Worm (Caenorhabditis elegans) whole organism, L2 larva: ENCODE results near the gene C50C3.12.

Experiments
- F13H6.1 ChIP-seq: sonication (generic microtip); optimal IDR thresholded peaks from 2 replicates; lab custom pipeline; 2016; ENCODE audit warnings: missing genetic modification characterization, missing compliant biosample characterization
- Y55F3AM.14 ChIP-seq: fragments of 200-800 bp; sonication (Bioruptor generic); optimal IDR thresholded peaks from 2 replicates; lab custom pipeline; 2018; ENCODE audit warnings: mild to moderate bottlenecking, missing genetic modification characterization, missing compliant biosample characterization
- ZK546.5 ChIP-seq: sonication (generic microtip); optimal IDR thresholded peaks from 2 replicates; lab custom pipeline; 2017; ENCODE audit warnings: missing biosample characterization, missing genetic modification characterization
- alr-1 ChIP-seq: fragments of 150-350 bp; optimal IDR thresholded peaks from 2 replicates; lab custom pipeline; 2014; ENCODE audit warnings: missing biosample characterization, missing genetic modification characterization
- aly-2 ChIP-seq: fragments of 150-350 bp; optimal IDR thresholded peaks from 2 replicates; lab custom pipeline; 2014; ENCODE audit warnings: missing biosample characterization, missing genetic modification characterization
- ama-1 ChIP-seq: fragments of 150-350 bp; optimal IDR thresholded peaks from 2 replicates; lab custom pipeline; 2018; ENCODE audit warnings: inconsistent platforms
- blmp-1 ChIP-seq: sonication (generic microtip); optimal IDR thresholded peaks from 2 replicates; lab custom pipeline; 2017; ENCODE audit warnings: missing genetic modification characterization, mild to moderate bottlenecking, missing compliant biosample characterization, antibody characterized with exemption, moderate library complexity; ENCODE audit not compliant: insufficient read depth
- ceh-16 ChIP-seq: fragments of 150-350 bp; optimal IDR thresholded peaks from 2 replicates; lab custom pipeline; 2014; ENCODE audit warnings: missing biosample characterization, missing genetic modification characterization
- ceh-82 ChIP-seq: fragments of 150-350 bp; optimal IDR thresholded peaks from 2 replicates; lab custom pipeline; 2014; ENCODE audit warnings: missing biosample characterization, missing genetic modification characterization
- crh-2 ChIP-seq: sonication (generic microtip); optimal IDR thresholded peaks from 2 replicates; lab custom pipeline; 2017; ENCODE audit warnings: missing biosample characterization, missing genetic modification characterization
- elt-3 ChIP-seq: sonication (generic microtip); optimal IDR thresholded peaks from 2 replicates; lab custom pipeline; 2017; ENCODE audit warnings: missing biosample characterization, missing genetic modification characterization
- fos-1 ChIP-seq: fragments of 150-350 bp; optimal IDR thresholded peaks from 2 replicates; lab custom pipeline; 2014; ENCODE audit warnings: missing biosample characterization, missing genetic modification characterization
- lin-11 ChIP-seq: fragments of 150-350 bp; sonication (generic microtip); optimal IDR thresholded peaks from 2 replicates; lab custom pipeline; 2014; ENCODE audit warnings: missing biosample characterization, missing genetic modification characterization, inconsistent platforms, mixed read lengths
- lin-13 ChIP-seq: fragments of 150-350 bp; optimal IDR thresholded peaks from 2 replicates; lab custom pipeline; 2014; ENCODE audit warnings: missing biosample characterization, missing genetic modification reagents, missing genetic modification characterization
- mab-5 ChIP-seq: fragments of 150-350 bp; optimal IDR thresholded peaks from 2 replicates; lab custom pipeline; 2014; ENCODE audit warnings: missing biosample characterization, missing genetic modification characterization
- mbf-1 ChIP-seq: sonication (generic microtip); optimal IDR thresholded peaks from 2 replicates; lab custom pipeline; 2017; ENCODE audit warnings: missing biosample characterization, missing genetic modification characterization
- nhr-10 ChIP-seq: sonication (generic microtip); optimal IDR thresholded peaks from 2 replicates; lab custom pipeline; 2017; ENCODE audit warnings: missing biosample characterization, missing genetic modification characterization
- nhr-11 ChIP-seq: fragments of 150-350 bp; optimal IDR thresholded peaks from 2 replicates; lab custom pipeline; 2014; ENCODE audit warnings: missing biosample characterization, missing genetic modification characterization
- nhr-12 ChIP-seq: fragments of 150-350 bp; optimal IDR thresholded peaks from 2 replicates; lab custom pipeline; 2014; ENCODE audit warnings: missing biosample characterization, missing genetic modification characterization
- nhr-129 ChIP-seq: fragments of 150-350 bp; optimal IDR thresholded peaks from 2 replicates; lab custom pipeline; 2014; ENCODE audit warnings: missing biosample characterization, missing genetic modification characterization
- nhr-23 ChIP-seq: fragments of 150-350 bp; optimal IDR thresholded peaks from 2 replicates; lab custom pipeline; 2014; ENCODE audit warnings: missing biosample characterization, missing genetic modification reagents, missing genetic modification characterization
- nhr-237 ChIP-seq: fragments of 150-350 bp; optimal IDR thresholded peaks from 2 replicates; lab custom pipeline; 2014; ENCODE audit warnings: missing biosample characterization, missing genetic modification characterization
- nhr-25 ChIP-seq: fragments of 150-350 bp; sonication (generic microtip); optimal IDR thresholded peaks from 3 replicates; lab custom pipeline; 2014; ENCODE audit warnings: missing biosample characterization, missing genetic modification characterization
- nhr-6 ChIP-seq: fragments of 150-350 bp; optimal IDR thresholded peaks from 2 replicates; lab custom pipeline; 2014; ENCODE audit warnings: missing biosample characterization, missing genetic modification characterization
- nhr-77 ChIP-seq: fragments of 150-350 bp; optimal IDR thresholded peaks from 2 replicates; lab custom pipeline; 2014; ENCODE audit warnings: missing biosample characterization, missing genetic modification characterization
- skn-1 ChIP-seq: sonication (generic microtip); optimal IDR thresholded peaks from 2 replicates; lab custom pipeline; 2017; ENCODE audit warnings: missing biosample characterization, missing genetic modification characterization
- sma-3 ChIP-seq: sonication (generic microtip); optimal IDR thresholded peaks from 2 replicates; lab custom pipeline; 2016; ENCODE audit warnings: missing genetic modification reagents, missing genetic modification characterization, missing compliant biosample characterization
- snpc-4 ChIP-seq: fragments of 150-350 bp; optimal IDR thresholded peaks from 2 replicates; lab custom pipeline; 2014; ENCODE audit warnings: missing biosample characterization, missing genetic modification characterization
- unc-39 ChIP-seq: fragments of 150-350 bp; optimal IDR thresholded peaks from 2 replicates; lab custom pipeline; 2014; ENCODE audit warnings: missing biosample characterization, missing genetic modification characterization
- unc-62 ChIP-seq: fragments of 150-350 bp; optimal IDR thresholded peaks from 2 replicates; lab custom pipeline; 2014; ENCODE audit warnings: missing biosample characterization, missing genetic modification reagents, missing genetic modification characterization
- zag-1 ChIP-seq: fragments of 150-350 bp; optimal IDR thresholded peaks from 2 replicates; lab custom pipeline; 2014; ENCODE audit warnings: missing biosample characterization, missing genetic modification characterization
- ztf-11 ChIP-seq: sonication (generic microtip); optimal IDR thresholded peaks from 2 replicates; lab custom pipeline; 2017; ENCODE audit warnings: missing biosample characterization, missing genetic modification characterization

C50C3.12 gene

ce11 chrIII:8164771-8165170 is 11.6 kb upstream of the C50C3.12 start:
- TF ChIP-seq crh-2 (tag; lab: Kevin White, UChicago) (no peak), ceh-16 (tag; lab: Kevin White, UChicago) (no peak), nhr-237 (tag; lab: Kevin White, UChicago) (no peak), nhr-6 (no peak), Y55F3AM.14 (GFP tag; lab: Kevin White, UChicago) (no peak), nhr-11 (tag; lab: Kevin White, UChicago) (no peak), alr-1 (tag; lab: Kevin White, UChicago) (no peak), fos-1 (tag; lab: Kevin White, UChicago) (no peak), ZK546.5 (tag; lab: Kevin White, UChicago) (no peak), nhr-129 (tag; lab: Kevin White, UChicago) (no peak), skn-1 (tag; lab: Kevin White, UChicago) (no peak), ceh-82 (no peak)

DNA sequence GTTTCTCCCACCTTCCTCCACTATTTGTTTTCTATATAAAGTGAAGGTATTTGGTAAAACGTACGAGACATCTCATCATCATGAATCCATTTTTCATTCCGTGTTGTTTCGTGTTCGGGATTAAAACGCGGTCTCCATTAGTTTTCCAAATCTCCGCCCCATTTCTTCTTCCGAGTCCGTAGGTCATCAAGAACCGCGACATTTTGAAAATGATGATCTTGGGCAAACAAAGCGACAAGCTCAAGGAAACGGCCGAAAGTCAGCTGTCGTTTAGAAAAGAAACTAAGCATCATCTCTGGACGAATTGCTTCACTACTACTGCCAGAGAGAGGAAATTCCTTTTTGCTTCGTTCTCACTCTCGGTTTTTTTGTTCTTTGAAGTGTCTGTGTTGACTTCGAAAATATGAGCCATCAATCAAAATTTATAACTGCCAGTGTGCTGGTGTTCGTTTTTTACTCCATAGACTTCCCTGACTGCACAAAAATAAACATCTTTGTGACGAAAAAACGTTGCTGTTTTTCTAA is 3.7 kb upstream of the C50C3.12 start:
- TF ChIP-seq fos-1 (tag; lab: Kevin White, UChicago) = no peak
- TF ChIP-seq blmp-1 = no peak
- no peak for TF ChIP-seq lin-13 (GFP tag; lab: Kevin White, UChicago)
- TF ChIP-seq nhr-23 (tag; lab: Kevin White, UChicago) = no peak
- no peak for TF ChIP-seq unc-39 (tag; lab: Kevin White, UChicago)
- TF ChIP-seq nhr-129 (tag; lab: Kevin White, UChicago) = peak; percentile 12
- no peak for TF ChIP-seq elt-3 (tag; lab: Kevin White, UChicago)
- TF ChIP-seq, all 48 proteins: peak for 1

- TF ChIP-seq nhr-77 (tag; lab: Kevin White, UChicago) = no peak
- no peak for TF ChIP-seq aly-2
- no peak for TF ChIP-seq unc-62 (GFP tag; lab: Kevin White, UChicago)
- no peak for TF ChIP-seq ceh-82
- no peak for TF ChIP-seq ama-1
- no peak for TF ChIP-seq lin-11 (tag; lab: Kevin White, UChicago)
Observed at ce11 chrIII:8175263-8175662, 1.1 kb upstream of the C50C3.12 start.

- no peak for TF ChIP-seq ZK546.5 (tag; lab: Kevin White, UChicago)
- TF ChIP-seq snpc-4 (tag; lab: Kevin White, UChicago) = no peak
- TF ChIP-seq nhr-12 (tag; lab: Kevin White, UChicago) = no peak
- no peak for TF ChIP-seq mab-5 (tag; lab: Kevin White, UChicago)
- TF ChIP-seq mbf-1 (tag; lab: Kevin White, UChicago) = no peak
- no peak for TF ChIP-seq nhr-129 (tag; lab: Kevin White, UChicago)
- TF ChIP-seq unc-39 (tag; lab: Kevin White, UChicago) = no peak
- no peak for TF ChIP-seq elt-3 (tag; lab: Kevin White, UChicago)
Observed at ce11 chrIII:8178924-8179323, 2.6 kb downstream of the C50C3.12 start, which contains the start of gene C50C3.5. C50C3.5 (plus strand) TSS chrIII:8179224.

ce11 chrIII:8181581-8181980 is 5.2 kb downstream of the C50C3.12 start, which contains the start of gene spc-2:
spc-2 (plus strand) TSS chrIII:8181881.
- TF ChIP-seq elt-3 (tag; lab: Kevin White, UChicago) = no peak

DNA sequence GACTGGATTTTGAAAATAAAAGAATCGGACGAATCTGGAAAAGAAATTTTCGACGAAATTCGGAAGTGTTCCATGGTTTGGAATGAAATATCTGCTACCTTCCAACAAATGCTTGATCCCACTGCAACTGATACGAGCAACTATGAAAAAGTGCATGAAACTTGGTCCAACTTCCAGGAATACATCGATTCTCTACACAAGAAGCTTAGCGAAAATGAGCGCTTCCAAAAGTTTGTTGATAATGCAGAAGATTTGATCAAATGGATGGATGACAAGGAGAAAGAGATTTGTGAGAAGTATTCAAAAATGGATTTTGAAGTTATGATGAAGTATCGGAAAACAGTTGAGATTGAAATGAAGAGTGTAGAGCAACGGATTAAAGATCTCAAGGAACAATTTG is 6.2 kb downstream of the C50C3.12 start:
- no peak for TF ChIP-seq nhr-77 (tag; lab: Kevin White, UChicago)
- no peak for TF ChIP-seq Y55F3AM.14 (GFP tag; lab: Kevin White, UChicago)
- no peak for TF ChIP-seq ztf-11
- no peak for TF ChIP-seq F13H6.1
- no peak for TF ChIP-seq blmp-1
- no peak for TF ChIP-seq snpc-4 (tag; lab: Kevin White, UChicago)
- TF ChIP-seq nhr-10 (tag; lab: Kevin White, UChicago) = no peak
- no peak for TF ChIP-seq fos-1 (tag; lab: Kevin White, UChicago)
- no peak for TF ChIP-seq sma-3 (GFP tag; lab: Kevin White, UChicago)
- no peak for TF ChIP-seq zag-1 (tag; lab: Kevin White, UChicago)
- no peak for TF ChIP-seq lin-13 (GFP tag; lab: Kevin White, UChicago)
- no peak for TF ChIP-seq nhr-25 (tag; lab: Kevin White, UChicago)
- no peak for TF ChIP-seq nhr-12 (tag; lab: Kevin White, UChicago)
